Worm (Caenorhabditis elegans) whole organism, L1 larva: ENCODE data around the gene C04A11.1.

Experiments used
- C04F5.9 ChIP-seq: sonication (generic microtip); optimal IDR thresholded peaks from 2 replicates; lab custom pipeline; 2016; ENCODE audit warnings: missing genetic modification characterization, missing compliant biosample characterization
- Y116A8C.19 ChIP-seq: sonication (generic microtip); optimal IDR thresholded peaks from 2 replicates; lab custom pipeline; 2016; ENCODE audit warnings: missing compliant biosample characterization, missing genetic modification characterization, borderline replicate concordance
- aha-1 ChIP-seq: fragments of 150-350 bp; optimal IDR thresholded peaks from 2 replicates; lab custom pipeline; 2014; ENCODE audit warnings: missing biosample characterization, missing genetic modification characterization
- alr-1 ChIP-seq: fragments of 200-800 bp; sonication (Bioruptor generic); optimal IDR thresholded peaks from 2 replicates; lab custom pipeline; 2018; ENCODE audit warnings: borderline replicate concordance, mild to moderate bottlenecking, missing genetic modification characterization, missing compliant biosample characterization
- aly-2 ChIP-seq: fragments of 150-350 bp; optimal IDR thresholded peaks from 2 replicates; lab custom pipeline; 2014; ENCODE audit warnings: missing biosample characterization, missing genetic modification characterization
- ama-1 ChIP-seq: fragments of 150-350 bp; optimal IDR thresholded peaks from 2 replicates; lab custom pipeline; 2014
- blmp-1 ChIP-seq: fragments of 150-350 bp; optimal IDR thresholded peaks from 2 replicates; lab custom pipeline; 2014; ENCODE audit warnings: missing biosample characterization, missing genetic modification characterization
- ceh-63 ChIP-seq: fragments of 200-800 bp; sonication (Bioruptor generic); optimal IDR thresholded peaks from 2 replicates; lab custom pipeline; 2018; ENCODE audit warnings: mild to moderate bottlenecking, missing genetic modification characterization, missing compliant biosample characterization
- ceh-82 ChIP-seq, 3 experiments: fragments of 150-350 bp in 1 of 3; sonication (generic microtip) in 2 of 3; optimal IDR thresholded peaks; 2 replicates each; lab custom pipeline; 2014 to 2017; ENCODE audit warnings: missing biosample characterization in 3 of 3, missing genetic modification characterization in 3 of 3
- ces-1 ChIP-seq: fragments of 150-350 bp; optimal IDR thresholded peaks from 2 replicates; lab custom pipeline; 2014; ENCODE audit warnings: missing biosample characterization, missing genetic modification reagents, missing genetic modification characterization
- dpl-1 ChIP-seq, 3 experiments: fragments of 150-350 bp in 2 of 3; sonication (generic microtip) in 1 of 3; optimal IDR thresholded peaks; 2 replicates each; lab custom pipeline; 2014 to 2017; ENCODE audit warnings: missing biosample characterization in 3 of 3, missing genetic modification characterization in 3 of 3, missing genetic modification reagents in 3 of 3
- efl-3 ChIP-seq: fragments of 200-800 bp; sonication (Bioruptor generic); optimal IDR thresholded peaks from 2 replicates; lab custom pipeline; 2018; ENCODE audit warnings: mild to moderate bottlenecking, missing genetic modification characterization, missing compliant biosample characterization
- egl-13 ChIP-seq: sonication (generic microtip); optimal IDR thresholded peaks from 2 replicates; lab custom pipeline; 2016; ENCODE audit warnings: missing genotype, missing genetic modification reagents, missing genetic modification characterization, missing compliant biosample characterization
- egl-27 ChIP-seq, 2 experiments: fragments of 150-350 bp in 1 of 2; sonication (generic microtip); optimal IDR thresholded peaks; 3 replicates each; lab custom pipeline; 2017 to 2018; ENCODE audit warnings: missing biosample characterization in 2 of 2, missing genetic modification characterization in 2 of 2, missing genetic modification reagents in 2 of 2
- elt-2 ChIP-seq: sonication (generic microtip); optimal IDR thresholded peaks from 2 replicates; lab custom pipeline; 2016; ENCODE audit warnings: missing genetic modification characterization, mild to moderate bottlenecking, inconsistent platforms, missing compliant biosample characterization, missing genetic modification reagents
- elt-3 ChIP-seq, 6 experiments: fragments of 150-350 bp in 1 of 6; sonication (generic microtip); optimal IDR thresholded peaks; 2 replicates each; lab custom pipeline; 2017 to 2018; ENCODE audit warnings: missing biosample characterization in 6 of 6, missing genetic modification characterization in 6 of 6, inconsistent platforms in 1 of 6
- fkh-10 ChIP-seq: sonication (generic microtip); optimal IDR thresholded peaks from 2 replicates; lab custom pipeline; 2017; ENCODE audit warnings: missing biosample characterization, missing genetic modification reagents, missing genetic modification characterization
- fkh-4 ChIP-seq: sonication (generic microtip); optimal IDR thresholded peaks from 2 replicates; lab custom pipeline; 2016; ENCODE audit warnings: missing compliant biosample characterization, missing genetic modification characterization, borderline replicate concordance
- grh-1 ChIP-seq: fragments of 200-800 bp; sonication (Bioruptor generic); IDR thresholded peaks from 2 replicates; pipeline ENCODE4 v1.3.6; 2022; ENCODE audit warnings: missing genetic modification reagents, missing genetic modification characterization, missing compliant biosample characterization
- hlh-4 ChIP-seq: sonication (generic microtip); optimal IDR thresholded peaks from 2 replicates; lab custom pipeline; 2016; ENCODE audit warnings: mild to moderate bottlenecking, missing genetic modification characterization, missing compliant biosample characterization
- hpl-2 ChIP-seq: fragments of 150-350 bp; optimal IDR thresholded peaks from 2 replicates; lab custom pipeline; 2014; ENCODE audit warnings: missing biosample characterization, missing genetic modification reagents, missing genetic modification characterization
- jun-1 ChIP-seq: fragments of 150-350 bp; optimal IDR thresholded peaks from 2 replicates; lab custom pipeline; 2014; ENCODE audit warnings: missing biosample characterization, missing genetic modification reagents, missing genetic modification characterization
- lin-39 ChIP-seq: fragments of 150-350 bp; optimal IDR thresholded peaks from 2 replicates; lab custom pipeline; 2014; ENCODE audit warnings: missing biosample characterization, missing genetic modification reagents, missing genetic modification characterization
- lsy-2 ChIP-seq, 2 experiments: fragments of 150-350 bp; optimal IDR thresholded peaks; 2 replicates each; lab custom pipeline; 2014; ENCODE audit warnings: missing biosample characterization in 2 of 2, missing genetic modification characterization in 2 of 2
- mdl-1 ChIP-seq, 2 experiments: fragments of 150-350 bp; optimal IDR thresholded peaks; 2 replicates each; lab custom pipeline; 2014 to 2017; ENCODE audit warnings: missing biosample characterization in 2 of 2, missing genetic modification characterization in 2 of 2, inconsistent platforms in 1 of 2
- mef-2 ChIP-seq: fragments of 150-350 bp; optimal IDR thresholded peaks from 2 replicates; lab custom pipeline; 2014; ENCODE audit warnings: missing biosample characterization, missing genetic modification characterization
- mep-1 ChIP-seq: fragments of 150-350 bp; optimal IDR thresholded peaks from 2 replicates; lab custom pipeline; 2014; ENCODE audit warnings: missing biosample characterization, missing genetic modification characterization
- nhr-11 ChIP-seq: fragments of 150-350 bp; optimal IDR thresholded peaks from 2 replicates; lab custom pipeline; 2014; ENCODE audit warnings: missing biosample characterization, missing genetic modification characterization
- nhr-19 ChIP-seq: fragments of 200-800 bp; sonication (Bioruptor generic); conservative IDR thresholded peaks from 2 replicates; pipeline ENCODE4 v1.3.6; 2022; ENCODE audit warnings: missing genetic modification characterization, missing compliant biosample characterization
- nhr-20 ChIP-seq: sonication (generic microtip); optimal IDR thresholded peaks from 2 replicates; lab custom pipeline; 2016; ENCODE audit warnings: mild to moderate bottlenecking, missing genetic modification characterization, missing compliant biosample characterization
- nhr-237 ChIP-seq: fragments of 150-350 bp; optimal IDR thresholded peaks from 2 replicates; lab custom pipeline; 2014; ENCODE audit warnings: missing biosample characterization, missing genetic modification characterization
- nhr-28 ChIP-seq: fragments of 150-350 bp; optimal IDR thresholded peaks from 2 replicates; lab custom pipeline; 2014; ENCODE audit warnings: missing biosample characterization, missing genetic modification characterization
- nhr-77 ChIP-seq: fragments of 150-350 bp; optimal IDR thresholded peaks from 2 replicates; lab custom pipeline; 2014; ENCODE audit warnings: missing biosample characterization, missing genetic modification characterization
- nhr-84 ChIP-seq: sonication (generic microtip); optimal IDR thresholded peaks from 2 replicates; lab custom pipeline; 2017; ENCODE audit warnings: missing biosample characterization, missing genetic modification characterization
- nhr-85 ChIP-seq: sonication (generic microtip); peaks from one replicate; lab custom pipeline; 2016; ENCODE audit warnings: missing genetic modification characterization, inconsistent platforms, missing compliant biosample characterization
- nhr-90 ChIP-seq: sonication (generic microtip); optimal IDR thresholded peaks from 2 replicates; lab custom pipeline; 2016; ENCODE audit warnings: mild to moderate bottlenecking, missing genetic modification characterization, missing compliant biosample characterization; ENCODE audit not compliant: poor library complexity
- pag-3 ChIP-seq: sonication (generic microtip); optimal IDR thresholded peaks from 2 replicates; lab custom pipeline; 2017; ENCODE audit warnings: missing genetic modification characterization, mild to moderate bottlenecking, missing compliant biosample characterization, antibody characterized with exemption, borderline replicate concordance; ENCODE audit not compliant: insufficient read depth
- pax-3 ChIP-seq: fragments of 200-800 bp; sonication (Bioruptor generic); optimal IDR thresholded peaks from 2 replicates; lab custom pipeline; 2018; ENCODE audit warnings: mild to moderate bottlenecking, missing genetic modification characterization, moderate library complexity, missing compliant biosample characterization
- pqm-1 ChIP-seq: sonication (generic microtip); optimal IDR thresholded peaks from 3 replicates; lab custom pipeline; 2017; ENCODE audit warnings: missing biosample characterization, missing genetic modification characterization
- skn-1 ChIP-seq: fragments of 150-350 bp; optimal IDR thresholded peaks from 2 replicates; lab custom pipeline; 2014; ENCODE audit warnings: missing biosample characterization, missing genetic modification characterization
- snu-23 ChIP-seq: sonication (generic microtip); optimal IDR thresholded peaks from 2 replicates; lab custom pipeline; 2016; ENCODE audit warnings: missing genetic modification characterization, missing compliant biosample characterization
- sox-4 ChIP-seq: sonication (generic microtip); optimal IDR thresholded peaks from 2 replicates; lab custom pipeline; 2016; ENCODE audit warnings: missing genetic modification characterization, missing compliant biosample characterization
- swsn-7 ChIP-seq: sonication (generic microtip); optimal IDR thresholded peaks from 2 replicates; lab custom pipeline; 2016; ENCODE audit warnings: missing genetic modification characterization, missing compliant biosample characterization
- tlp-1 ChIP-seq: fragments of 150-350 bp; optimal IDR thresholded peaks from 2 replicates; lab custom pipeline; 2014; ENCODE audit warnings: missing biosample characterization, missing genetic modification characterization
- xbp-1 ChIP-seq: sonication (generic microtip); optimal IDR thresholded peaks from 2 replicates; lab custom pipeline; 2016; ENCODE audit warnings: missing genetic modification characterization, missing compliant biosample characterization
- zag-1 ChIP-seq: fragments of 150-350 bp; optimal IDR thresholded peaks from 2 replicates; lab custom pipeline; 2014; ENCODE audit warnings: missing biosample characterization, missing genetic modification characterization
- zip-4 ChIP-seq: fragments of 200-800 bp; sonication (Bioruptor generic); optimal IDR thresholded peaks from 2 replicates; lab custom pipeline; 2018; ENCODE audit warnings: mild to moderate bottlenecking, missing genetic modification characterization, moderate library complexity, missing compliant biosample characterization
- ztf-11 ChIP-seq, 2 experiments: sonication (generic microtip); optimal IDR thresholded peaks; 2 replicates each; lab custom pipeline; 2016 to 2017; ENCODE audit warnings: missing genetic modification characterization in 2 of 2, missing biosample characterization in 1 of 2, missing compliant biosample characterization in 1 of 2

The C04A11.1 gene

ce11 chrX:13663641-13664633 is 3.6 kb downstream of the C04A11.1 start, which contains the start of gene C04A11.5 (continued):
- TF ChIP-seq Y116A8C.19 = no peak
- TF ChIP-seq xbp-1 (tag; lab: Kevin White, UChicago) = no peak
- TF ChIP-seq ztf-11 (tag; optimal IDR thresholded peaks at IDR 0.05; lab: Kevin White, UChicago) = no peak
- no peak for TF ChIP-seq egl-27 (tag; optimal IDR thresholded peaks at IDR 0.05; lab: Kevin White, UChicago)
- TF ChIP-seq ama-1 (lab: Kevin White, UChicago) = no peak
- TF ChIP-seq nhr-84 = no peak
- no peak for TF ChIP-seq pqm-1 (tag; lab: Kevin White, UChicago)

ce11 chrX:13665447-13665846 is 5.1 kb downstream of the C04A11.1 start:
- TF ChIP-seq nhr-11 (tag; lab: Kevin White, UChicago) (no peak), ceh-82 (tag; optimal IDR thresholded peaks at IDR 0.05; lab: Kevin White, UChicago) (peak; percentile 84 to 88 (median 85)), nhr-237 (no peak), ztf-11 (tag; optimal IDR thresholded peaks at IDR 0.05; lab: Kevin White, UChicago) (peak in 1 of 2 experiments; percentile 85), aha-1 (no peak), zag-1 (tag; lab: Kevin White, UChicago) (no peak), mdl-1 (tag; optimal IDR thresholded peaks at IDR 0.05; lab: Kevin White, UChicago) (peak in 1 of 2 experiments; percentile 89), nhr-90 (tag; lab: Kevin White, UChicago) (peak; percentile 90), jun-1 (peak; percentile 82), lin-39 (tag; lab: Kevin White, UChicago) (peak; percentile 34), nhr-20 (tag; lab: Kevin White, UChicago) (peak; percentile 91), mef-2 (tag; lab: Kevin White, UChicago) (no peak), efl-3 (GFP tag; lab: Kevin White, UChicago) (peak; percentile 2), blmp-1 (tag; lab: Kevin White, UChicago) (peak; percentile 50), fkh-10 (GFP tag; lab: Kevin White, UChicago) (peak; percentile 70), lsy-2 (tag; optimal IDR thresholded peaks at IDR 0.05; lab: Kevin White, UChicago) (peak; percentile 61 to 79), mep-1 (tag; lab: Kevin White, UChicago) (peak; percentile 90), egl-13 (tag; lab: Kevin White, UChicago) (peak; percentile 85), snu-23 (GFP tag; lab: Kevin White, UChicago) (peak; percentile 93), C04F5.9 (tag; lab: Kevin White, UChicago) (no peak), aly-2 (peak; percentile 64), alr-1 (tag; lab: Kevin White, UChicago) (no peak), tlp-1 (no peak), ceh-63 (GFP tag; lab: Kevin White, UChicago) (no peak), Y116A8C.19 (no peak), dpl-1 (GFP tag; optimal IDR thresholded peaks at IDR 0.05; lab: Kevin White, UChicago) (peak; percentile 6 to 58 (median 28)), zip-4 (GFP tag; lab: Kevin White, UChicago) (peak; percentile 58), elt-2 (tag; lab: Kevin White, UChicago) (peak; percentile 57), hlh-4 (tag; lab: Kevin White, UChicago) (peak; percentile 38), swsn-7 (tag; lab: Kevin White, UChicago) (peak; percentile 88), elt-3 (tag; optimal IDR thresholded peaks at IDR 0.05; lab: Kevin White, UChicago) (peak in 3 of 6 experiments; percentile 50 to 84 (median 60)), grh-1 (peak; percentile 55), sox-4 (peak; percentile 72), nhr-28 (tag; lab: Kevin White, UChicago) (no peak), nhr-19 (GFP tag; lab: Robert Waterston, UW) (peak; percentile 84), fkh-4 (no peak), ces-1 (GFP tag; lab: Kevin White, UChicago) (no peak), nhr-85 (tag; lab: Kevin White, UChicago) (peak; percentile 84), pax-3 (tag; lab: Kevin White, UChicago) (peak; percentile 72), nhr-77 (peak; percentile 79), pag-3 (tag; lab: Kevin White, UChicago) (no peak), hpl-2 (peak; percentile 27), skn-1 (peak; percentile 75)
